Fruit fly (Drosophila melanogaster) whole organism, adult: ENCODE data around the gene Nmdar2.
A peak's percentile ranks its signal among the peaks of the same experiment; 100 is the strongest.

Source experiments
- CG11617 ChIP-seq: fragments of 200-800 bp; sonication (Bioruptor generic); optimal IDR thresholded peaks from 2 replicates; lab custom pipeline; 2017; ENCODE audit warnings: mild to moderate bottlenecking, missing biosample characterization, missing genetic modification reagents, missing genetic modification characterization
- CG12768 ChIP-seq: fragments of 200-800 bp; sonication (Bioruptor generic); optimal IDR thresholded peaks from 2 replicates; lab custom pipeline; 2017; ENCODE audit warnings: missing biosample characterization, missing genetic modification characterization, mild to moderate bottlenecking, moderate library complexity, missing genetic modification reagents
- CG14711 ChIP-seq: fragments of 200-800 bp; sonication (Bioruptor generic); optimal IDR thresholded peaks from 2 replicates; lab custom pipeline; 2018; ENCODE audit warnings: missing biosample characterization, mild to moderate bottlenecking, missing genetic modification characterization, moderate library complexity
- CG1620 ChIP-seq: fragments of 200-800 bp; sonication (Bioruptor generic); optimal IDR thresholded peaks from 2 replicates; lab custom pipeline; 2016; ENCODE audit warnings: missing biosample characterization, missing genetic modification characterization
- CG33017 ChIP-seq: fragments of 200-800 bp; sonication (Bioruptor generic); optimal IDR thresholded peaks from 2 replicates; lab custom pipeline; 2018; ENCODE audit warnings: missing biosample characterization, mild to moderate bottlenecking, missing genetic modification characterization, moderate library complexity
- CG5204 ChIP-seq: fragments of 200-800 bp; sonication (Bioruptor generic); optimal IDR thresholded peaks from 2 replicates; lab custom pipeline; 2016; ENCODE audit warnings: missing biosample characterization, missing genetic modification characterization
- CG7045 ChIP-seq: fragments of 200-800 bp; sonication (Bioruptor generic); optimal IDR thresholded peaks from 2 replicates; lab custom pipeline; 2017; ENCODE audit warnings: missing biosample characterization, mild to moderate bottlenecking, missing genetic modification characterization
- CG7101 ChIP-seq: fragments of 200-800 bp; sonication (Bioruptor generic); optimal IDR thresholded peaks from 2 replicates; lab custom pipeline; 2018; ENCODE audit warnings: missing biosample characterization, mild to moderate bottlenecking, missing genetic modification characterization, moderate library complexity
- Clk ChIP-seq: fragments of 200-800 bp; sonication (Bioruptor generic); optimal IDR thresholded peaks from 2 replicates; lab custom pipeline; 2017; ENCODE audit warnings: missing biosample characterization, missing genetic modification characterization
- Crg-1 ChIP-seq: fragments of 200-800 bp; sonication (Bioruptor generic); optimal IDR thresholded peaks from 2 replicates; lab custom pipeline; 2016; ENCODE audit warnings: missing biosample characterization, missing genetic modification characterization
- Hr96 ChIP-seq: fragments of 200-800 bp; sonication (Bioruptor generic); optimal IDR thresholded peaks from 2 replicates; lab custom pipeline; 2016; ENCODE audit warnings: missing biosample characterization, missing genetic modification characterization
- Mnt ChIP-seq: fragments of 200-800 bp; sonication (Bioruptor generic); optimal IDR thresholded peaks from 2 replicates; lab custom pipeline; 2016; ENCODE audit warnings: missing biosample characterization, mild to moderate bottlenecking, missing genetic modification characterization
- bab1 ChIP-seq: fragments of 200-800 bp; sonication (Bioruptor generic); optimal IDR thresholded peaks from 3 replicates; lab custom pipeline; 2019; ENCODE audit warnings: missing biosample characterization, mild to moderate bottlenecking, missing genetic modification characterization, moderate library complexity
- cic ChIP-seq: fragments of 200-800 bp; sonication (Bioruptor generic); optimal IDR thresholded peaks from 2 replicates; lab custom pipeline; 2017; ENCODE audit warnings: missing biosample characterization, mild to moderate bottlenecking, missing genetic modification characterization, moderate library complexity
- cnc ChIP-seq, 2 experiments: fragments of >200 bp; optimal IDR thresholded peaks; 2 replicates each; lab custom pipeline; 2017
- kay ChIP-seq: fragments of 200-800 bp; sonication (Bioruptor generic); peaks from one replicate; lab custom pipeline; 2016; ENCODE audit warnings: missing biosample characterization, missing genetic modification characterization, borderline replicate concordance
- ovo ChIP-seq: fragments of 200-800 bp; sonication (Bioruptor generic); optimal IDR thresholded peaks from 2 replicates; lab custom pipeline; 2016; ENCODE audit warnings: missing biosample characterization, missing genetic modification characterization
- pad ChIP-seq: fragments of 200-800 bp; sonication (Bioruptor generic); optimal IDR thresholded peaks from 3 replicates; lab custom pipeline; 2017; ENCODE audit warnings: missing biosample characterization, missing genetic modification characterization, mild to moderate bottlenecking, moderate library complexity, missing genetic modification reagents
- tj ChIP-seq: fragments of 200-800 bp; sonication (Bioruptor generic); optimal IDR thresholded peaks from 3 replicates; lab custom pipeline; 2017; ENCODE audit warnings: missing biosample characterization, mild to moderate bottlenecking, missing genetic modification characterization, moderate library complexity
- toe ChIP-seq: fragments of 200-800 bp; sonication (Bioruptor generic); optimal IDR thresholded peaks from 2 replicates; lab custom pipeline; 2016; ENCODE audit warnings: missing biosample characterization, missing genetic modification characterization

Nmdar2 gene

dm6 chrX:1476848-1477247 lies 30.8 kb downstream of the Nmdar2 start, which contains the start of the genes Rab27 and mei-38:
TSS of gene Rab27 (minus strand) at chrX:1476974.
TSS of gene mei-38 (plus strand) at chrX:1477063.
- TF ChIP-seq toe (GFP tag; lab: Kevin White, UChicago) (no peak), Clk (GFP tag; lab: Kevin White, UChicago) (no peak), CG7101 (tag; lab: Kevin White, UChicago) (peak; percentile 44), tj (GFP tag; lab: Kevin White, UChicago) (no peak), Mnt (GFP tag; lab: Kevin White, UChicago) (peak; percentile 8), CG14711 (no peak), CG11617 (GFP tag; lab: Kevin White, UChicago) (no peak), CG1620 (peak; percentile 76), CG12768 (GFP tag; lab: Kevin White, UChicago) (no peak), pad (GFP tag; lab: Kevin White, UChicago) (peak; percentile 54), Hr96 (GFP tag; lab: Kevin White, UChicago) (no peak), kay (GFP tag; lab: Kevin White, UChicago) (no peak), bab1 (GFP tag; lab: Kevin White, UChicago) (peak; percentile 56), Crg-1 (peak; percentile 82)

- TF ChIP-seq Mnt (GFP tag; lab: Kevin White, UChicago), result no peak
- TF ChIP-seq cic (GFP tag; lab: Kevin White, UChicago), result no peak
- no peak for TF ChIP-seq toe (GFP tag; lab: Kevin White, UChicago)
- no peak for TF ChIP-seq CG33017
- no peak for TF ChIP-seq Hr96 (GFP tag; lab: Kevin White, UChicago)
- TF ChIP-seq ovo (GFP tag; lab: Kevin White, UChicago), result no peak
- no peak for TF ChIP-seq Clk (GFP tag; lab: Kevin White, UChicago)
- TF ChIP-seq kay (GFP tag; lab: Kevin White, UChicago), result no peak
- no peak for TF ChIP-seq CG12768 (GFP tag; lab: Kevin White, UChicago)
- no peak for TF ChIP-seq bab1 (GFP tag; lab: Kevin White, UChicago)
- TF ChIP-seq pad (GFP tag; lab: Kevin White, UChicago), result no peak
- no peak for TF ChIP-seq CG7101 (tag; lab: Kevin White, UChicago)
- no peak for TF ChIP-seq Crg-1
- TF ChIP-seq CG1620, result no peak
- no peak for TF ChIP-seq CG7045 (GFP tag; lab: Kevin White, UChicago)
- TF ChIP-seq cnc (optimal IDR thresholded peaks at IDR 0.05; lab: Kevin White, UChicago), result no peak
- TF ChIP-seq tj (GFP tag; lab: Kevin White, UChicago), result no peak
These were observed 31.2 kb downstream of the Nmdar2 start for dm6 chrX:1476436-1476835.

dm6 chrX:1472222-1472621 lies 35.4 kb downstream of the Nmdar2 start, which contains the start of gene CG14780:
TSS of gene CG14780 (plus strand) at chrX:1472522.
- TF ChIP-seq cnc (optimal IDR thresholded peaks at IDR 0.05; lab: Kevin White, UChicago) (no peak), CG12768 (GFP tag; lab: Kevin White, UChicago) (no peak), pad (GFP tag; lab: Kevin White, UChicago) (no peak), CG5204 (GFP tag; lab: Kevin White, UChicago) (no peak), kay (GFP tag; lab: Kevin White, UChicago) (no peak), tj (GFP tag; lab: Kevin White, UChicago) (no peak), Clk (GFP tag; lab: Kevin White, UChicago) (no peak), bab1 (GFP tag; lab: Kevin White, UChicago) (no peak), CG1620 (no peak), CG14711 (no peak), cic (GFP tag; lab: Kevin White, UChicago) (no peak), toe (GFP tag; lab: Kevin White, UChicago) (no peak)

- TF ChIP-seq CG7045 (GFP tag; lab: Kevin White, UChicago), result no peak
- peak; percentile 57 for TF ChIP-seq Crg-1
- no peak for TF ChIP-seq CG12768 (GFP tag; lab: Kevin White, UChicago)
- no peak for TF ChIP-seq kay (GFP tag; lab: Kevin White, UChicago)
- TF ChIP-seq CG14711, result peak; percentile 68
- peak; percentile 60 for TF ChIP-seq toe (GFP tag; lab: Kevin White, UChicago)
- peak; percentile 10 for TF ChIP-seq CG33017
- TF ChIP-seq tj (GFP tag; lab: Kevin White, UChicago), result peak; percentile 36
- TF ChIP-seq pad (GFP tag; lab: Kevin White, UChicago), result peak; percentile 56
- TF ChIP-seq Clk (GFP tag; lab: Kevin White, UChicago), result no peak
- TF ChIP-seq CG11617 (GFP tag; lab: Kevin White, UChicago), result peak; percentile 66
- TF ChIP-seq CG1620, result peak; percentile 77
- TF ChIP-seq cic (GFP tag; lab: Kevin White, UChicago), result no peak
- TF ChIP-seq CG7101 (tag; lab: Kevin White, UChicago), result peak; percentile 54
- peak; percentile 86 for TF ChIP-seq Mnt (GFP tag; lab: Kevin White, UChicago)
- TF ChIP-seq bab1 (GFP tag; lab: Kevin White, UChicago), result peak; percentile 56
- TF ChIP-seq Hr96 (GFP tag; lab: Kevin White, UChicago), result peak; percentile 81
- no peak for TF ChIP-seq cnc (optimal IDR thresholded peaks at IDR 0.05; lab: Kevin White, UChicago)
- no peak for TF ChIP-seq CG5204 (GFP tag; lab: Kevin White, UChicago)
- TF ChIP-seq ovo (GFP tag; lab: Kevin White, UChicago), result peak; percentile 78
These were observed 37.0 kb downstream of the Nmdar2 start, which contains the start of gene pck for dm6 chrX:1470562-1470961. TSS of gene pck (plus strand) at chrX:1470666.

- TF ChIP-seq Hr96 (GFP tag; lab: Kevin White, UChicago) (no peak), toe (GFP tag; lab: Kevin White, UChicago) (no peak), CG7045 (GFP tag; lab: Kevin White, UChicago) (no peak), ovo (GFP tag; lab: Kevin White, UChicago) (no peak), Clk (GFP tag; lab: Kevin White, UChicago) (no peak), CG7101 (tag; lab: Kevin White, UChicago) (no peak), CG12768 (GFP tag; lab: Kevin White, UChicago) (no peak), CG5204 (GFP tag; lab: Kevin White, UChicago) (no peak), tj (GFP tag; lab: Kevin White, UChicago) (no peak), CG33017 (no peak), kay (GFP tag; lab: Kevin White, UChicago) (no peak), cnc (optimal IDR thresholded peaks at IDR 0.05; lab: Kevin White, UChicago) (no peak), bab1 (GFP tag; lab: Kevin White, UChicago) (no peak)
These were observed 37.9 kb downstream of the Nmdar2 start, which contains the start of gene CG32808 for dm6 chrX:1469717-1470116. TSS of gene CG32808 (minus strand) at chrX:1469817.
